Worm (Caenorhabditis elegans) whole organism, L2 larva: ENCODE data around the gene cul-5.

ENCODE experiments used
- C34F6.9 ChIP-seq: fragments of 150-350 bp; optimal IDR thresholded peaks from 2 replicates; lab custom pipeline; 2014; ENCODE audit warnings: missing biosample characterization, missing genetic modification characterization
- F13H6.1 ChIP-seq: sonication (generic microtip); optimal IDR thresholded peaks from 2 replicates; lab custom pipeline; 2016; ENCODE audit warnings: missing genetic modification characterization, missing compliant biosample characterization
- R02D3.7 ChIP-seq: fragments of 150-350 bp; optimal IDR thresholded peaks from 2 replicates; lab custom pipeline; 2014; ENCODE audit warnings: missing biosample characterization, missing genetic modification characterization
- Y55F3AM.14 ChIP-seq: fragments of 200-800 bp; sonication (Bioruptor generic); optimal IDR thresholded peaks from 2 replicates; lab custom pipeline; 2018; ENCODE audit warnings: mild to moderate bottlenecking, missing genetic modification characterization, missing compliant biosample characterization
- ZK546.5 ChIP-seq: sonication (generic microtip); optimal IDR thresholded peaks from 2 replicates; lab custom pipeline; 2017; ENCODE audit warnings: missing biosample characterization, missing genetic modification characterization
- alr-1 ChIP-seq: fragments of 150-350 bp; optimal IDR thresholded peaks from 2 replicates; lab custom pipeline; 2014; ENCODE audit warnings: missing biosample characterization, missing genetic modification characterization
- aly-2 ChIP-seq: fragments of 150-350 bp; optimal IDR thresholded peaks from 2 replicates; lab custom pipeline; 2014; ENCODE audit warnings: missing biosample characterization, missing genetic modification characterization
- blmp-1 ChIP-seq: sonication (generic microtip); optimal IDR thresholded peaks from 2 replicates; lab custom pipeline; 2017; ENCODE audit warnings: missing genetic modification characterization, mild to moderate bottlenecking, missing compliant biosample characterization, antibody characterized with exemption, moderate library complexity; ENCODE audit not compliant: insufficient read depth
- ceh-16 ChIP-seq: fragments of 150-350 bp; optimal IDR thresholded peaks from 2 replicates; lab custom pipeline; 2014; ENCODE audit warnings: missing biosample characterization, missing genetic modification characterization
- elt-1 ChIP-seq: fragments of 150-350 bp; optimal IDR thresholded peaks from 2 replicates; lab custom pipeline; 2014; ENCODE audit warnings: missing biosample characterization, missing genetic modification characterization
- elt-3 ChIP-seq: sonication (generic microtip); optimal IDR thresholded peaks from 2 replicates; lab custom pipeline; 2017; ENCODE audit warnings: missing biosample characterization, missing genetic modification characterization
- fos-1 ChIP-seq: fragments of 150-350 bp; optimal IDR thresholded peaks from 2 replicates; lab custom pipeline; 2014; ENCODE audit warnings: missing biosample characterization, missing genetic modification characterization
- gmeb-1 ChIP-seq: fragments of 150-350 bp; optimal IDR thresholded peaks from 2 replicates; lab custom pipeline; 2014; ENCODE audit warnings: missing biosample characterization, missing genetic modification characterization
- lin-11 ChIP-seq: fragments of 150-350 bp; sonication (generic microtip); optimal IDR thresholded peaks from 2 replicates; lab custom pipeline; 2014; ENCODE audit warnings: missing biosample characterization, missing genetic modification characterization, inconsistent platforms, mixed read lengths
- lin-13 ChIP-seq: fragments of 150-350 bp; optimal IDR thresholded peaks from 2 replicates; lab custom pipeline; 2014; ENCODE audit warnings: missing biosample characterization, missing genetic modification reagents, missing genetic modification characterization
- lin-39 ChIP-seq: fragments of 150-350 bp; optimal IDR thresholded peaks from 2 replicates; lab custom pipeline; 2014; ENCODE audit warnings: missing biosample characterization, missing genetic modification reagents, missing genetic modification characterization
- lsy-2 ChIP-seq, 2 experiments: fragments of 150-350 bp in 1 of 2; sonication (generic microtip) in 1 of 2; optimal IDR thresholded peaks; 2 replicates each; lab custom pipeline; 2014 to 2017; ENCODE audit warnings: missing biosample characterization in 2 of 2, missing genetic modification characterization in 2 of 2
- mab-5 ChIP-seq: fragments of 150-350 bp; optimal IDR thresholded peaks from 2 replicates; lab custom pipeline; 2014; ENCODE audit warnings: missing biosample characterization, missing genetic modification characterization
- mbf-1 ChIP-seq: sonication (generic microtip); optimal IDR thresholded peaks from 2 replicates; lab custom pipeline; 2017; ENCODE audit warnings: missing biosample characterization, missing genetic modification characterization
- nhr-11 ChIP-seq: fragments of 150-350 bp; optimal IDR thresholded peaks from 2 replicates; lab custom pipeline; 2014; ENCODE audit warnings: missing biosample characterization, missing genetic modification characterization
- nhr-12 ChIP-seq: fragments of 150-350 bp; optimal IDR thresholded peaks from 2 replicates; lab custom pipeline; 2014; ENCODE audit warnings: missing biosample characterization, missing genetic modification characterization
- nhr-129 ChIP-seq: fragments of 150-350 bp; optimal IDR thresholded peaks from 2 replicates; lab custom pipeline; 2014; ENCODE audit warnings: missing biosample characterization, missing genetic modification characterization
- nhr-21 ChIP-seq: fragments of 150-350 bp; optimal IDR thresholded peaks from 2 replicates; lab custom pipeline; 2014; ENCODE audit warnings: missing biosample characterization, missing genetic modification characterization
- nhr-23 ChIP-seq: fragments of 150-350 bp; optimal IDR thresholded peaks from 2 replicates; lab custom pipeline; 2014; ENCODE audit warnings: missing biosample characterization, missing genetic modification reagents, missing genetic modification characterization
- nhr-237 ChIP-seq: fragments of 150-350 bp; optimal IDR thresholded peaks from 2 replicates; lab custom pipeline; 2014; ENCODE audit warnings: missing biosample characterization, missing genetic modification characterization
- nhr-6 ChIP-seq: fragments of 150-350 bp; optimal IDR thresholded peaks from 2 replicates; lab custom pipeline; 2014; ENCODE audit warnings: missing biosample characterization, missing genetic modification characterization
- nhr-77 ChIP-seq: fragments of 150-350 bp; optimal IDR thresholded peaks from 2 replicates; lab custom pipeline; 2014; ENCODE audit warnings: missing biosample characterization, missing genetic modification characterization
- peb-1 ChIP-seq: fragments of 150-350 bp; optimal IDR thresholded peaks from 2 replicates; lab custom pipeline; 2014; ENCODE audit warnings: missing biosample characterization, missing genetic modification characterization
- sem-4 ChIP-seq: fragments of 150-350 bp; optimal IDR thresholded peaks from 2 replicates; lab custom pipeline; 2014; ENCODE audit warnings: missing biosample characterization, missing genetic modification reagents, missing genetic modification characterization
- skn-1 ChIP-seq: sonication (generic microtip); optimal IDR thresholded peaks from 2 replicates; lab custom pipeline; 2017; ENCODE audit warnings: missing biosample characterization, missing genetic modification characterization
- sma-9 ChIP-seq, 2 experiments: fragments of 150-350 bp in 1 of 2; sonication (generic microtip) in 1 of 2; optimal IDR thresholded peaks; 2 replicates each; lab custom pipeline; 2014 to 2016; ENCODE audit warnings: missing genetic modification characterization in 2 of 2, mild to moderate bottlenecking in 1 of 2, missing biosample characterization in 1 of 2, missing compliant biosample characterization in 1 of 2, missing genetic modification reagents in 1 of 2, moderate library complexity in 1 of 2
- unc-39 ChIP-seq: fragments of 150-350 bp; optimal IDR thresholded peaks from 2 replicates; lab custom pipeline; 2014; ENCODE audit warnings: missing biosample characterization, missing genetic modification characterization
- unc-55 ChIP-seq: fragments of 150-350 bp; sonication (generic microtip); optimal IDR thresholded peaks from 3 replicates; lab custom pipeline; 2014; ENCODE audit warnings: missing biosample characterization, missing genetic modification reagents, missing genetic modification characterization
- zag-1 ChIP-seq: fragments of 150-350 bp; optimal IDR thresholded peaks from 2 replicates; lab custom pipeline; 2014; ENCODE audit warnings: missing biosample characterization, missing genetic modification characterization
- ztf-1 ChIP-seq: fragments of 200-800 bp; sonication (Bioruptor generic); conservative IDR thresholded peaks from 2 replicates; pipeline ENCODE4 v1.3.6; 2022; ENCODE audit warnings: missing genetic modification characterization, missing compliant biosample characterization
- ztf-11 ChIP-seq: sonication (generic microtip); optimal IDR thresholded peaks from 2 replicates; lab custom pipeline; 2017; ENCODE audit warnings: missing biosample characterization, missing genetic modification characterization

The cul-5 gene

DNA sequence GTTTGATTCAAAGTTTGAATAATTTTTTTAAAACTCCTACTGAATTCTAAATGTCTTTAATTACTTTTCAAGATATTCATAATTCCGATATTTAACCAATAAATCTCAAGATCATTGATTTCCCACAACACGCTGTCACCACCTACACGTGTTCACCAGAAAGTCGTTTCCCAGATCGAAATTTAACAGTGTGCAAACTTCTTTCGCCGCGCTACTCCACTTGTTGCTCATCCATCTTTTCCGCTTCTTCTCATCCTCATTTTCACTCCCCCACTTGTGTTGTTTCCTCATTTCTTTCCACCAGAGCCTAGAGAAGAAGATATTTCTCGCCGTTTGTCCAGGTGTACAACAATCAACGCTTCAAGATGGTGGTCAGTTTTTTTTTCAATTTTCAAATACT lies 33.7 kb upstream of the cul-5 start, which contains the start of gene C51E3.9:
Gene C51E3.9, plus strand, starts transcription at position 301 of the 400 bp plus-strand sequence.
- TF ChIP-seq nhr-129 (tag; lab: Kevin White, UChicago) (peak; percentile 31), alr-1 (tag; lab: Kevin White, UChicago) (no peak)

ce11 chrV:10146787-10147186 lies 32.5 kb upstream of the cul-5 start:
- no peak for TF ChIP-seq alr-1 (tag; lab: Kevin White, UChicago)
- TF ChIP-seq elt-3 (tag; lab: Kevin White, UChicago): no peak
- no peak for TF ChIP-seq zag-1 (tag; lab: Kevin White, UChicago)
- TF ChIP-seq nhr-21 (tag; lab: Kevin White, UChicago): no peak
- TF ChIP-seq ztf-11 (tag; lab: Kevin White, UChicago): no peak
- no peak for TF ChIP-seq unc-39 (tag; lab: Kevin White, UChicago)
- peak; percentile 71 for TF ChIP-seq nhr-129 (tag; lab: Kevin White, UChicago)
- no peak for TF ChIP-seq lin-13 (GFP tag; lab: Kevin White, UChicago)
- TF ChIP-seq nhr-6 (tag; lab: Kevin White, UChicago): no peak
- TF ChIP-seq F13H6.1: peak; percentile 56
- peak; percentile 35 for TF ChIP-seq sem-4 (tag; lab: Kevin White, UChicago)
- TF ChIP-seq ceh-16: no peak
- TF ChIP-seq ztf-1 (GFP tag; lab: Robert Waterston, UW): no peak
- no peak for TF ChIP-seq elt-1 (tag; lab: Kevin White, UChicago)
- TF ChIP-seq nhr-237 (tag; lab: Kevin White, UChicago): no peak
- no peak for TF ChIP-seq aly-2
- TF ChIP-seq Y55F3AM.14 (GFP tag; lab: Kevin White, UChicago): no peak
- peak; percentile 37 for TF ChIP-seq C34F6.9 (tag; lab: Kevin White, UChicago)
- TF ChIP-seq lin-39: no peak
- peak; percentile 40 for TF ChIP-seq sma-9 (GFP tag; optimal IDR thresholded peaks at IDR 0.05; lab: Kevin White, UChicago)
- TF ChIP-seq sma-9 (tag; optimal IDR thresholded peaks at IDR 0.05; lab: Kevin White, UChicago): no peak
- TF ChIP-seq lin-11 (tag; lab: Kevin White, UChicago): no peak
- TF ChIP-seq lsy-2 (tag; optimal IDR thresholded peaks at IDR 0.05; lab: Kevin White, UChicago): peak in 1 of 2 experiments; percentile 12
- TF ChIP-seq skn-1: no peak
- TF ChIP-seq nhr-12 (tag; lab: Kevin White, UChicago): no peak
- no peak for TF ChIP-seq mbf-1 (tag; lab: Kevin White, UChicago)
- no peak for TF ChIP-seq nhr-11
- TF ChIP-seq gmeb-1 (tag; lab: Kevin White, UChicago): no peak
- no peak for TF ChIP-seq R02D3.7 (tag; lab: Kevin White, UChicago)
- no peak for TF ChIP-seq nhr-23 (tag; lab: Kevin White, UChicago)
- no peak for TF ChIP-seq blmp-1 (tag; lab: Kevin White, UChicago)
- no peak for TF ChIP-seq ZK546.5 (tag; lab: Kevin White, UChicago)
- TF ChIP-seq mab-5 (tag; lab: Kevin White, UChicago): no peak
- TF ChIP-seq peb-1: no peak
- no peak for TF ChIP-seq nhr-77 (tag; lab: Kevin White, UChicago)

ce11 chrV:10148352-10148751 lies 31.0 kb upstream of the cul-5 start, which contains the start of gene srsx-26:
srsx-26 (plus strand) TSS chrV:10148652.
- TF ChIP-seq blmp-1 (tag; lab: Kevin White, UChicago): no peak
- TF ChIP-seq unc-39 (tag; lab: Kevin White, UChicago): no peak
- TF ChIP-seq, all 48 proteins: peak for 0

ce11 chrV:10149728-10150127 lies 29.6 kb upstream of the cul-5 start, which contains the start of gene srsx-27:
srsx-27 (plus strand) TSS chrV:10150028.
- TF ChIP-seq sma-9 (GFP tag; optimal IDR thresholded peaks at IDR 0.05; lab: Kevin White, UChicago) (no peak), sma-9 (tag; optimal IDR thresholded peaks at IDR 0.05; lab: Kevin White, UChicago) (no peak), lin-11 (tag; lab: Kevin White, UChicago) (no peak), lin-39 (no peak), nhr-77 (tag; lab: Kevin White, UChicago) (no peak), alr-1 (tag; lab: Kevin White, UChicago) (no peak), unc-55 (GFP tag; lab: Kevin White, UChicago) (no peak), fos-1 (no peak), elt-1 (tag; lab: Kevin White, UChicago) (no peak)
- TF ChIP-seq, all 48 proteins: peak for 0
